Fruit fly (Drosophila melanogaster): ENCODE results near the gene CG10514.

Gene CG10514

dm6 chr3R:25281165-25281564, 1.5 kb upstream of the CG10514 start, which contains the start of gene CG11892 (continued):
- TF ChIP-seq bsh (GFP tag; optimal IDR thresholded peaks at IDR 0.05) (no peak), Hmr (GFP tag; optimal IDR thresholded peaks at IDR 0.05) (peak; percentile 73), CHES-1-like (GFP tag; optimal IDR thresholded peaks at IDR 0.05) (no peak), ase (GFP tag; IDR thresholded peaks at IDR 0.05) (no peak), Ada2b (GFP tag; IDR thresholded peaks at IDR 0.05) (no peak), caup (GFP tag; optimal IDR thresholded peaks at IDR 0.05; ENCODE audit: severe bottlenecking) (peak; percentile 58), MESR4 (GFP tag; optimal IDR thresholded peaks at IDR 0.05) (no peak), NC2β (GFP tag; optimal IDR thresholded peaks at IDR 0.05) (no peak), CG12236 (GFP tag; optimal IDR thresholded peaks at IDR 0.05) (no peak), Oaz (GFP tag; IDR thresholded peaks at IDR 0.05) (no peak), Spps (tag; optimal IDR thresholded peaks at IDR 0.05) (no peak), prd (optimal IDR thresholded peaks at IDR 0.05) (no peak), prd (GFP tag; IDR thresholded peaks at IDR 0.05) (no peak), fd3F (GFP tag; optimal IDR thresholded peaks at IDR 0.05) (peak; percentile 28), CG10565 (GFP tag; optimal IDR thresholded peaks at IDR 0.05) (no peak), CG2120 (GFP tag; optimal IDR thresholded peaks at IDR 0.05) (peak; percentile 44), CG43689 (GFP tag; IDR thresholded peaks at IDR 0.05) (no peak), hbn (GFP tag; IDR thresholded peaks at IDR 0.05; ENCODE audit: partially characterized antibody) (no peak), Chrac-16 (GFP tag; optimal IDR thresholded peaks at IDR 0.05) (no peak), CG3065 (GFP tag; optimal IDR thresholded peaks at IDR 0.05) (no peak), sens-2 (GFP tag; IDR thresholded peaks at IDR 0.05) (no peak), CG12071 (GFP tag; optimal IDR thresholded peaks at IDR 0.05) (peak; percentile 81), Tbp (GFP tag; optimal IDR thresholded peaks at IDR 0.05) (no peak), hkb (optimal IDR thresholded peaks at IDR 0.05) (no peak), hkb (GFP tag; IDR thresholded peaks at IDR 0.05) (peak; percentile 27; the same call in 1 of the 2 replicates), Rx (GFP tag; IDR thresholded peaks at IDR 0.05) (no peak), CG8359 (GFP tag; optimal IDR thresholded peaks at IDR 0.05; ENCODE audit: borderline replicate concordance) (peak; percentile 6), Nf-YA (GFP tag; IDR thresholded peaks at IDR 0.05) (no peak), CG15601 (tag; optimal IDR thresholded peaks at IDR 0.05) (no peak), YL-1 (GFP tag; optimal IDR thresholded peaks at IDR 0.05) (peak; percentile 6), zen (tag; optimal IDR thresholded peaks at IDR 0.05) (no peak), CG10366 (GFP tag; IDR thresholded peaks at IDR 0.05) (no peak), Taf1 (GFP tag; IDR thresholded peaks at IDR 0.05) (no peak), fru (optimal IDR thresholded peaks at IDR 0.05) (no peak), trem (tag; optimal IDR thresholded peaks at IDR 0.05) (no peak), otp (GFP tag; IDR thresholded peaks at IDR 0.05) (peak; percentile 45; the same call in 1 of the 3 replicates), CG1792 (GFP tag; optimal IDR thresholded peaks at IDR 0.05) (no peak), Ets65A (GFP tag) (peak; percentile 88), Camta (GFP tag; optimal IDR thresholded peaks at IDR 0.05) (no peak), CG10274 (GFP tag; optimal IDR thresholded peaks at IDR 0.05) (no peak), ken (GFP tag; IDR thresholded peaks at IDR 0.05) (no peak), HHEX (GFP tag; optimal IDR thresholded peaks at IDR 0.05) (peak; percentile 64), CG7928 (GFP tag; optimal IDR thresholded peaks at IDR 0.05) (peak; percentile 45), Trl (optimal IDR thresholded peaks at IDR 0.05) (no peak), Trl (GFP tag; optimal IDR thresholded peaks at IDR 0.05) (no peak), CG2712 (tag; optimal IDR thresholded peaks at IDR 0.05) (no peak), kni (GFP tag; optimal IDR thresholded peaks at IDR 0.05) (no peak), Dfd (GFP tag; optimal IDR thresholded peaks at IDR 0.05) (no peak), CG15011 (GFP tag; optimal IDR thresholded peaks at IDR 0.05) (peak; percentile 31), TFAM (GFP tag; optimal IDR thresholded peaks at IDR 0.05) (no peak), D (optimal IDR thresholded peaks at IDR 0.05) (no peak), D (GFP tag; optimal IDR thresholded peaks at IDR 0.05) (no peak), wor (GFP tag; IDR thresholded peaks at IDR 0.05) (no peak), unc-4 (GFP tag; IDR thresholded peaks at IDR 0.05; ENCODE audit: partially characterized antibody) (no peak)
